Fruit fly (Drosophila melanogaster) whole organism, adult: Measurements from ENCODE around the gene Cyp4ac1.

Experiments used
- CG11617 ChIP-seq: fragments of 200-800 bp; sonication (Bioruptor generic); optimal IDR thresholded peaks from 2 replicates; lab custom pipeline; 2017; ENCODE audit warnings: mild to moderate bottlenecking, missing biosample characterization, missing genetic modification reagents, missing genetic modification characterization
- CG12768 ChIP-seq: fragments of 200-800 bp; sonication (Bioruptor generic); optimal IDR thresholded peaks from 2 replicates; lab custom pipeline; 2017; ENCODE audit warnings: missing biosample characterization, missing genetic modification characterization, mild to moderate bottlenecking, moderate library complexity, missing genetic modification reagents
- CG14711 ChIP-seq: fragments of 200-800 bp; sonication (Bioruptor generic); optimal IDR thresholded peaks from 2 replicates; lab custom pipeline; 2018; ENCODE audit warnings: missing biosample characterization, mild to moderate bottlenecking, missing genetic modification characterization, moderate library complexity
- CG1620 ChIP-seq: fragments of 200-800 bp; sonication (Bioruptor generic); optimal IDR thresholded peaks from 2 replicates; lab custom pipeline; 2016; ENCODE audit warnings: missing biosample characterization, missing genetic modification characterization
- CG33017 ChIP-seq: fragments of 200-800 bp; sonication (Bioruptor generic); optimal IDR thresholded peaks from 2 replicates; lab custom pipeline; 2018; ENCODE audit warnings: missing biosample characterization, mild to moderate bottlenecking, missing genetic modification characterization, moderate library complexity
- CG5204 ChIP-seq: fragments of 200-800 bp; sonication (Bioruptor generic); optimal IDR thresholded peaks from 2 replicates; lab custom pipeline; 2016; ENCODE audit warnings: missing biosample characterization, missing genetic modification characterization
- CG7045 ChIP-seq: fragments of 200-800 bp; sonication (Bioruptor generic); optimal IDR thresholded peaks from 2 replicates; lab custom pipeline; 2017; ENCODE audit warnings: missing biosample characterization, mild to moderate bottlenecking, missing genetic modification characterization
- CG7101 ChIP-seq: fragments of 200-800 bp; sonication (Bioruptor generic); optimal IDR thresholded peaks from 2 replicates; lab custom pipeline; 2018; ENCODE audit warnings: missing biosample characterization, mild to moderate bottlenecking, missing genetic modification characterization, moderate library complexity
- Clk ChIP-seq: fragments of 200-800 bp; sonication (Bioruptor generic); optimal IDR thresholded peaks from 2 replicates; lab custom pipeline; 2017; ENCODE audit warnings: missing biosample characterization, missing genetic modification characterization
- Crg-1 ChIP-seq: fragments of 200-800 bp; sonication (Bioruptor generic); optimal IDR thresholded peaks from 2 replicates; lab custom pipeline; 2016; ENCODE audit warnings: missing biosample characterization, missing genetic modification characterization
- Hr96 ChIP-seq: fragments of 200-800 bp; sonication (Bioruptor generic); optimal IDR thresholded peaks from 2 replicates; lab custom pipeline; 2016; ENCODE audit warnings: missing biosample characterization, missing genetic modification characterization
- Mnt ChIP-seq: fragments of 200-800 bp; sonication (Bioruptor generic); optimal IDR thresholded peaks from 2 replicates; lab custom pipeline; 2016; ENCODE audit warnings: missing biosample characterization, mild to moderate bottlenecking, missing genetic modification characterization
- bab1 ChIP-seq: fragments of 200-800 bp; sonication (Bioruptor generic); optimal IDR thresholded peaks from 3 replicates; lab custom pipeline; 2019; ENCODE audit warnings: missing biosample characterization, mild to moderate bottlenecking, missing genetic modification characterization, moderate library complexity
- cic ChIP-seq: fragments of 200-800 bp; sonication (Bioruptor generic); optimal IDR thresholded peaks from 2 replicates; lab custom pipeline; 2017; ENCODE audit warnings: missing biosample characterization, mild to moderate bottlenecking, missing genetic modification characterization, moderate library complexity
- cnc ChIP-seq, 2 experiments: fragments of >200 bp; optimal IDR thresholded peaks; 2 replicates each; lab custom pipeline; 2017
- kay ChIP-seq: fragments of 200-800 bp; sonication (Bioruptor generic); peaks from one replicate; lab custom pipeline; 2016; ENCODE audit warnings: missing biosample characterization, missing genetic modification characterization, borderline replicate concordance
- ovo ChIP-seq: fragments of 200-800 bp; sonication (Bioruptor generic); optimal IDR thresholded peaks from 2 replicates; lab custom pipeline; 2016; ENCODE audit warnings: missing biosample characterization, missing genetic modification characterization
- pad ChIP-seq: fragments of 200-800 bp; sonication (Bioruptor generic); optimal IDR thresholded peaks from 3 replicates; lab custom pipeline; 2017; ENCODE audit warnings: missing biosample characterization, missing genetic modification characterization, mild to moderate bottlenecking, moderate library complexity, missing genetic modification reagents
- tj ChIP-seq: fragments of 200-800 bp; sonication (Bioruptor generic); optimal IDR thresholded peaks from 3 replicates; lab custom pipeline; 2017; ENCODE audit warnings: missing biosample characterization, mild to moderate bottlenecking, missing genetic modification characterization, moderate library complexity
- toe ChIP-seq: fragments of 200-800 bp; sonication (Bioruptor generic); optimal IDR thresholded peaks from 2 replicates; lab custom pipeline; 2016; ENCODE audit warnings: missing biosample characterization, missing genetic modification characterization

Cyp4ac1 gene

DNA sequence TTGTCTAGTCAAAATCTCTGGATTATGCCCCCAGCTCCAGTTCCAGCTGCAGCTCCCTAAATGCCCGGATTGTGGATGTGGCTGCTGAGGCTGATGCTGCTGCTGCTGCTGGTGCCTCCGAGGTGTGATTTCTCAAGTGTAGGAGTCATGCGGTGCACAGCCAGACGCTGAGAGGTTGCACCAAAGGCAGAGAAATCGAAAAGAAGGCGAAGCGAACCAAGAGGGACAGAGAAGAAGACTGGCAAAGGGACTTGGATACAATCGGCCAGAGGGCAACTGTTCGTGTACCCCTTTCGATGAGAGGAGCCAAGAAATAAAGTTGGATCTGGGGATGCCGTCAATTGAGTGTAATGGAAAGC lies 25.3 kb upstream of the Cyp4ac1 start:
- TF ChIP-seq CG12768 (no peak), pad (no peak), cnc (optimal IDR thresholded peaks at IDR 0.05; lab: Kevin White, UChicago) (no peak), tj (GFP tag; lab: Kevin White, UChicago) (no peak), ovo (no peak), CG5204 (GFP tag; lab: Kevin White, UChicago) (no peak), cic (GFP tag; lab: Kevin White, UChicago) (no peak), Crg-1 (GFP tag; lab: Kevin White, UChicago) (no peak), CG1620 (no peak), Hr96 (GFP tag; lab: Kevin White, UChicago) (no peak), kay (no peak), CG7045 (GFP tag; lab: Kevin White, UChicago) (no peak), CG7101 (tag; lab: Kevin White, UChicago) (no peak), CG14711 (no peak), CG33017 (tag; lab: Kevin White, UChicago) (no peak), toe (no peak)

DNA sequence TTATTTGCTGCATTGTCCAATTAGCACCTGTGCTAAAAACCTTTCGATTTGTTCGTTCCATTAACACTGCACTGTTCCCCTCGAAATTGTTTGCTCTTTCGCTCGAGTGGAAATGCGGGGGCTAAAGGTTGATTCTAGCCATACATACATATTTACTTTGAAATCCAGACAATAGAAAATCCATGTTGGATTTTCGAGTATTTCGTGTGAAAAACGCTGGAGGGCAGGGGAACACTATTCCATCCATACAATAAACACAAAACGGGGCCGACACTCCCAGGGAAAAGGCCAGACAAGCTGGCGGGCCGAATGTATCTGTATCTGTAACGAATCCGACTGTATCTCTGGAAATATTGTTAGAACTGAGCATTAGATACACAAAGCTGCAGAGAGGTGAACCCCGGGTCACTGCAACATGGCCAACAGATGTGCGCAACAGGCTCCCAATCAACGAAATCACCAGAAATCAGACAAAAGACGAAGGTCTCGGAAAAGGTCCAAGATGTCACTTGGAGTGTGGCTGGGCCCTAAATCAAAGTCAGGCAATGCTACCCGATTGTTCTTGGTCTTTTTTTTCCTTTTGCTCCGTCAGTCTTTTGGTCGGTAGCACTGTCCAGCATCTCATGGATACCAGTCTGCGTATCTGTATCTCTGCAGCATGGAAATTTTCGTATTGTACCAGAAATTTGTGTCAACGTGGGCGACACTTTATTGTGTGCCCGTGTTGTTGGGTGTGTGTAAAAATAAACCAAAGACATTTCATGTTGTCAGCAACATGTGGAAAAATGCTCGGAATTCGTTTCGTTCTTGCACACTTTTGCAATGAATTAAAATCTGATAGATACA lies 24.1 kb upstream of the Cyp4ac1 start:
- TF ChIP-seq Hr96 (GFP tag; lab: Kevin White, UChicago), result no peak
- no peak for TF ChIP-seq Clk (GFP tag; lab: Kevin White, UChicago)
- TF ChIP-seq CG7045 (GFP tag; lab: Kevin White, UChicago), result no peak
- no peak for TF ChIP-seq CG11617 (GFP tag; lab: Kevin White, UChicago)
- no peak for TF ChIP-seq Crg-1 (GFP tag; lab: Kevin White, UChicago)
- no peak for TF ChIP-seq CG33017 (tag; lab: Kevin White, UChicago)
- TF ChIP-seq cic (GFP tag; lab: Kevin White, UChicago), result no peak
- TF ChIP-seq ovo, result no peak
- TF ChIP-seq CG1620, result no peak
- no peak for TF ChIP-seq toe
- TF ChIP-seq CG14711, result no peak
- TF ChIP-seq Mnt (GFP tag; lab: Kevin White, UChicago), result no peak
- TF ChIP-seq CG5204 (GFP tag; lab: Kevin White, UChicago), result no peak
- no peak for TF ChIP-seq pad
- no peak for TF ChIP-seq kay
- no peak for TF ChIP-seq CG12768
- no peak for TF ChIP-seq cnc (optimal IDR thresholded peaks at IDR 0.05; lab: Kevin White, UChicago)

DNA sequence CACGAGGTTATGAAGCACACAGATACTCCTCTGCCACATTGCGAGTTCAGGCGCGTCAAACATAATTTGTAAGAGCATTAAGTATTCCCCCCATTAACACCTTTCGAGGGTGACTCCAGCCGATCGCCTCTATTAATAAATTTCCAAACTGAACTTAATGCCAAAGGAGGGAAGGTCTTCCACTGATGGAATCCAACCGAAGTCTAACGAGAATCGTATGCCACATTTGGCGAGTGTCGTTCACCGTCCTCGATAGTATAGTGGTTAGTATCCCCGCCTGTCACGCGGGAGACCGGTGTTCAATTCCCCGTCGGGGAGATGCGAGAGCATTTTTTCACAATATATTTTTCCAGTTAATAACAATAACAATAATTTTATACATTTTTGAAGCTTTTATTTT lies 23.3 kb upstream of the Cyp4ac1 start:
- TF ChIP-seq Mnt (GFP tag; lab: Kevin White, UChicago), result no peak
- peak; percentile 9 for TF ChIP-seq bab1 (GFP tag; lab: Kevin White, UChicago)

DNA sequence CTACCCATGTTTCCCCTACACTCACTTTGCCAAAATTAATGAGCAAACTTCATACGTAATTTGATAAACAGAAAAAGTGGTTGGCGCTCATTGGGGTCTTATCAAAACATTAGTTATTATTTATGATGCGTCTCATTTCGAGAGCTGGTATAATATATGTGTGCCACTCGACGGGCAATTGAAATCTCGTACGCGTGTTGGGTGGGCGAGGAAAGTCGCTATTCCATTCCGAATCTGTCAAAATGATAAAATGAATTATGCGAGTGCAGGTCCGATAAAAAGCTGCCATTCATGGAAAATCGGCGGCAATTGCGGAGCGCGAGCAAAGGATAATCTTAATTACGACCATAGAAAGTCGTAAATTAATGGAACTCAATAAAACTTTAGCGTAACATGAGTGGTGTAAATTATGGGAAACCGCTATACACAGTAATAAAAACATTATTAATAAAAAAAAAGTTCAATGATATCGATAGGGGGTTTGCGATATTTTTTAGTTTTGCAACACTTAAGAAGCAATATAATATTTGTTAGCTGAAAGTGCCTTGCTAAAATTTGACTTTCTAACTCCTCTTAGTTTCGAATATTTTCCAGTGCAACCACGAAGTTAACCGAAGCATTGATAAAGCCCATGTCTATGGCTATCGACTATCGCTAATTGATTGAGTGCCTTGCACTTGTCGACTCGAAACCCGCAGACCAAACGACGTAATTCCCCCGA lies 21.4 kb upstream of the Cyp4ac1 start:
- TF ChIP-seq Hr96 (GFP tag; lab: Kevin White, UChicago) (peak; percentile 27), CG14711 (peak; percentile 52), Mnt (GFP tag; lab: Kevin White, UChicago) (no peak), CG5204 (GFP tag; lab: Kevin White, UChicago) (peak; percentile 55), CG12768 (peak; percentile 30), pad (peak; percentile 10), ovo (peak; percentile 25), CG7045 (GFP tag; lab: Kevin White, UChicago) (peak; percentile 23), CG1620 (no peak), kay (peak; percentile 53), CG33017 (tag; lab: Kevin White, UChicago) (peak; percentile 57), tj (GFP tag; lab: Kevin White, UChicago) (peak; percentile 15), CG7101 (tag; lab: Kevin White, UChicago) (peak; percentile 70), Crg-1 (GFP tag; lab: Kevin White, UChicago) (peak; percentile 13), CG11617 (GFP tag; lab: Kevin White, UChicago) (peak; percentile 69), bab1 (GFP tag; lab: Kevin White, UChicago) (no peak), cic (GFP tag; lab: Kevin White, UChicago) (peak; percentile 67), Clk (GFP tag; lab: Kevin White, UChicago) (peak; percentile 16), cnc (optimal IDR thresholded peaks at IDR 0.05; lab: Kevin White, UChicago) (no peak), toe (peak; percentile 4)

DNA sequence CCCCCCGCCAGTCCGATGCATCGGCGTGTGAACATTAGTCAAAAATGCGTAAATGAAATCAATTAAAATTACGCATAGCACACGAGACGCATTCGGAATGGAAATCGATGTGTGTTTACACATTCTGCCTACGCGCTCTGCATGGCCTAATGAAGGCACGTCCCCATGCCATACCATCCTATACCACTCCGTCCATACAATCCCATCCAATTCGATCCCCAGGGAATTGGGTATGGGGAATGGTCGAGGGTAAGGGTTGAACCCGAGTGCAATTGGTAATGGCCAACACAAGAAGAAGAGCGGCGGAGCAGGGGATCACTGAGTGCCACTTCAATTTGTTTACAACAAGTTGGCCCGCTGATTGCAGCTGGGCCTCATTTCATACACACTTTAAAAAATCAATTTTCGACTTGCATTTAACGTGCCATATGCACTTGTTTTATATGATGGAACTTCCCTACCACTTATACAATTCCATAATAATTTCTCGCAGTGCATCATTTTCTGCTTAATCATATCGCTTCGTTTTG lies 18.4 kb upstream of the Cyp4ac1 start:
- peak; percentile 65 for TF ChIP-seq cic (GFP tag; lab: Kevin White, UChicago)
- peak; percentile 41 for TF ChIP-seq Crg-1 (GFP tag; lab: Kevin White, UChicago)
- peak; percentile 60 for TF ChIP-seq CG12768
- TF ChIP-seq Clk (GFP tag; lab: Kevin White, UChicago), result peak; percentile 36
- peak; percentile 13 for TF ChIP-seq CG14711
- no peak for TF ChIP-seq CG1620
- TF ChIP-seq toe, result peak; percentile 43
- no peak for TF ChIP-seq bab1 (GFP tag; lab: Kevin White, UChicago)
- TF ChIP-seq CG7101 (tag; lab: Kevin White, UChicago), result peak; percentile 52
- TF ChIP-seq ovo, result no peak
- TF ChIP-seq kay, result no peak
- no peak for TF ChIP-seq pad
- TF ChIP-seq CG7045 (GFP tag; lab: Kevin White, UChicago), result peak; percentile 35
- no peak for TF ChIP-seq cnc (optimal IDR thresholded peaks at IDR 0.05; lab: Kevin White, UChicago)
- TF ChIP-seq tj (GFP tag; lab: Kevin White, UChicago), result no peak
- peak; percentile 43 for TF ChIP-seq Hr96 (GFP tag; lab: Kevin White, UChicago)
- TF ChIP-seq Mnt (GFP tag; lab: Kevin White, UChicago), result peak; percentile 39
- TF ChIP-seq CG5204 (GFP tag; lab: Kevin White, UChicago), result peak; percentile 23
- TF ChIP-seq CG11617 (GFP tag; lab: Kevin White, UChicago), result peak; percentile 53
- peak; percentile 61 for TF ChIP-seq CG33017 (tag; lab: Kevin White, UChicago)
